Worm (Caenorhabditis elegans) whole organism, young adult: ENCODE measurements around the gene col-166.
A peak's percentile ranks its signal among the peaks of the same experiment; 100 is the strongest.

Experiments
- B0261.1 ChIP-seq: sonication (generic microtip); optimal IDR thresholded peaks from 2 replicates; lab custom pipeline; 2016; ENCODE audit warnings: mild to moderate bottlenecking, missing genetic modification characterization, moderate library complexity, missing compliant biosample characterization
- C06A6.2 ChIP-seq: fragments of 200-800 bp; sonication (Bioruptor generic); conservative IDR thresholded peaks from 2 replicates; pipeline ENCODE4 v1.3.6; 2022; ENCODE audit warnings: missing genetic modification characterization, missing compliant biosample characterization
- D2030.7 ChIP-seq: fragments of 200-800 bp; sonication (Bioruptor generic); IDR thresholded peaks from 2 replicates; pipeline ENCODE4 v1.3.6; 2022; ENCODE audit warnings: missing genetic modification reagents, missing genetic modification characterization, missing compliant biosample characterization
- F23B12.7 ChIP-seq: sonication (generic microtip); optimal IDR thresholded peaks from 2 replicates; lab custom pipeline; 2017; ENCODE audit warnings: missing genetic modification characterization, mild to moderate bottlenecking, missing compliant biosample characterization, antibody characterized with exemption, moderate library complexity; ENCODE audit not compliant: insufficient read depth
- F49E8.2 ChIP-seq: sonication (generic microtip); optimal IDR thresholded peaks from 3 replicates; lab custom pipeline; 2017; ENCODE audit warnings: missing genetic modification characterization, mild to moderate bottlenecking, missing compliant biosample characterization, antibody characterized with exemption, moderate library complexity; ENCODE audit not compliant: insufficient read depth
- F52B5.7 ChIP-seq: sonication (generic microtip); optimal IDR thresholded peaks from 2 replicates; lab custom pipeline; 2016; ENCODE audit warnings: mild to moderate bottlenecking, missing genetic modification characterization, missing compliant biosample characterization
- K12H6.12 ChIP-seq: fragments of 200-800 bp; sonication (Bioruptor generic); optimal IDR thresholded peaks from 2 replicates; lab custom pipeline; 2018; ENCODE audit warnings: mild to moderate bottlenecking, missing genetic modification characterization, missing compliant biosample characterization
- T26A5.8 ChIP-seq: sonication (generic microtip); optimal IDR thresholded peaks from 2 replicates; lab custom pipeline; 2016; ENCODE audit warnings: missing genetic modification characterization, missing compliant biosample characterization
- Y53G8AR.9 ChIP-seq: fragments of 200-800 bp; sonication (Bioruptor generic); conservative IDR thresholded peaks from 2 replicates; pipeline ENCODE4 v1.3.6; 2022; ENCODE audit warnings: missing genetic modification reagents, missing genetic modification characterization, missing compliant biosample characterization
- cebp-2 ChIP-seq: fragments of 200-800 bp; sonication (Bioruptor generic); IDR thresholded peaks from 2 replicates; pipeline ENCODE4 v1.3.6; 2022; ENCODE audit warnings: missing genetic modification characterization, missing compliant biosample characterization
- chd-7 ChIP-seq: sonication (generic microtip); optimal IDR thresholded peaks from 2 replicates; lab custom pipeline; 2016; ENCODE audit warnings: mild to moderate bottlenecking, missing genetic modification characterization, moderate library complexity, missing compliant biosample characterization
- die-1 ChIP-seq: sonication (generic microtip); optimal IDR thresholded peaks from 2 replicates; lab custom pipeline; 2016; ENCODE audit warnings: missing genotype, mild to moderate bottlenecking, missing genetic modification characterization, missing compliant biosample characterization
- dpff-1 ChIP-seq: sonication (generic microtip); optimal IDR thresholded peaks from 2 replicates; lab custom pipeline; 2017; ENCODE audit warnings: mild to moderate bottlenecking, missing genetic modification characterization, missing compliant biosample characterization
- efl-1 ChIP-seq: fragments of 150-350 bp; optimal IDR thresholded peaks from 2 replicates; lab custom pipeline; 2014; ENCODE audit warnings: missing biosample characterization, missing genetic modification reagents, missing genetic modification characterization
- egl-18 ChIP-seq: fragments of 200-800 bp; sonication (Bioruptor generic); IDR thresholded peaks from 2 replicates; pipeline ENCODE4 v1.3.6; 2022; ENCODE audit warnings: missing genetic modification reagents, missing genetic modification characterization, missing compliant biosample characterization
- fkh-3 ChIP-seq: sonication (generic microtip); optimal IDR thresholded peaks from 2 replicates; lab custom pipeline; 2016; ENCODE audit warnings: mild to moderate bottlenecking, missing genetic modification characterization, missing compliant biosample characterization
- him-1 ChIP-seq: sonication (generic microtip); optimal IDR thresholded peaks from 2 replicates; lab custom pipeline; 2016; ENCODE audit warnings: missing genotype, missing genetic modification reagents, missing genetic modification characterization, missing compliant biosample characterization
- hmg-1.2 ChIP-seq: fragments of 200-800 bp; sonication (Bioruptor generic); IDR thresholded peaks from 2 replicates; pipeline ENCODE4 v1.3.6; 2022; ENCODE audit warnings: missing genetic modification reagents, missing genetic modification characterization, missing compliant biosample characterization
- hsf-1 ChIP-seq: fragments of 200-800 bp; sonication (Bioruptor generic); IDR thresholded peaks from 2 replicates; pipeline ENCODE4 v1.3.6; 2022; ENCODE audit warnings: missing genetic modification reagents, missing genetic modification characterization, missing compliant biosample characterization
- let-526 ChIP-seq: fragments of 200-800 bp; sonication (Bioruptor generic); IDR thresholded peaks from 2 replicates; pipeline ENCODE4 v1.3.6; 2022; ENCODE audit warnings: missing genetic modification reagents, missing genetic modification characterization, missing compliant biosample characterization
- let-607 ChIP-seq, 2 experiments: fragments of 200-800 bp in 1 of 2; sonication (Bioruptor generic) in 1 of 2; sonication (generic microtip) in 1 of 2; optimal IDR thresholded peaks; 2 replicates each; lab custom pipeline; 2016 to 2018; ENCODE audit warnings: mild to moderate bottlenecking in 2 of 2, missing compliant biosample characterization in 2 of 2, missing genetic modification characterization in 2 of 2, moderate library complexity in 2 of 2, missing genotype in 1 of 2
- lin-26 ChIP-seq: fragments of 200-800 bp; sonication (Bioruptor generic); IDR thresholded peaks from 2 replicates; pipeline ENCODE4 v1.3.6; 2022; ENCODE audit warnings: missing genetic modification reagents, missing genetic modification characterization, missing compliant biosample characterization
- madf-6 ChIP-seq: fragments of 200-800 bp; sonication (Bioruptor generic); IDR thresholded peaks from 2 replicates; pipeline ENCODE4 v1.3.6; 2022; ENCODE audit warnings: missing genetic modification reagents, missing genetic modification characterization, missing compliant biosample characterization
- mel-28 ChIP-seq: sonication (generic microtip); optimal IDR thresholded peaks from 2 replicates; lab custom pipeline; 2016; ENCODE audit warnings: borderline replicate concordance, mild to moderate bottlenecking, missing genetic modification characterization, missing compliant biosample characterization
- mxl-1 ChIP-seq: sonication (generic microtip); optimal IDR thresholded peaks from 2 replicates; lab custom pipeline; 2016; ENCODE audit warnings: missing genetic modification characterization, missing compliant biosample characterization
- nfya-2 ChIP-seq: fragments of 200-800 bp; sonication (Bioruptor generic); IDR thresholded peaks from 2 replicates; pipeline ENCODE4 v1.3.6; 2022; ENCODE audit warnings: missing genetic modification reagents, missing genetic modification characterization, missing compliant biosample characterization
- nhr-120 ChIP-seq: fragments of 200-800 bp; sonication (Bioruptor generic); IDR thresholded peaks from 2 replicates; pipeline ENCODE4 v1.3.6; 2022; ENCODE audit warnings: missing genetic modification characterization, missing compliant biosample characterization
- tlf-1 ChIP-seq: fragments of 200-800 bp; sonication (Bioruptor generic); optimal IDR thresholded peaks from 2 replicates; lab custom pipeline; 2018; ENCODE audit warnings: mild to moderate bottlenecking, missing genetic modification characterization, missing compliant biosample characterization
- unc-130 ChIP-seq: sonication (generic microtip); optimal IDR thresholded peaks from 2 replicates; lab custom pipeline; 2016; ENCODE audit warnings: missing genetic modification reagents, missing genetic modification characterization, missing compliant biosample characterization
- zim-3 ChIP-seq: sonication (generic microtip); optimal IDR thresholded peaks from 2 replicates; lab custom pipeline; 2017; ENCODE audit warnings: mild to moderate bottlenecking, missing genetic modification characterization, moderate library complexity, missing compliant biosample characterization
- ztf-18 ChIP-seq: sonication (generic microtip); optimal IDR thresholded peaks from 2 replicates; lab custom pipeline; 2016; ENCODE audit warnings: missing genotype, mild to moderate bottlenecking, missing genetic modification characterization, missing compliant biosample characterization
- ztf-22 ChIP-seq: fragments of 200-800 bp; sonication (Bioruptor generic); optimal IDR thresholded peaks from 2 replicates; lab custom pipeline; 2018; ENCODE audit warnings: mild to moderate bottlenecking, missing genetic modification characterization, moderate library complexity, missing compliant biosample characterization
- ztf-28 ChIP-seq: fragments of 200-800 bp; sonication (Bioruptor generic); IDR thresholded peaks from 2 replicates; pipeline ENCODE4 v1.3.6; 2022; ENCODE audit warnings: missing genetic modification reagents, missing genetic modification characterization, missing compliant biosample characterization
- ztf-3 ChIP-seq: fragments of 200-800 bp; sonication (Bioruptor generic); optimal IDR thresholded peaks from 2 replicates; lab custom pipeline; 2018; ENCODE audit warnings: mild to moderate bottlenecking, missing genetic modification characterization, missing compliant biosample characterization

col-166 gene

ce11 chrX:6318803-6319202 is 39.0 kb downstream of the col-166 start:
- no peak for TF ChIP-seq Y53G8AR.9 (GFP tag; lab: Robert Waterston, UW)
- TF ChIP-seq ztf-18, result no peak
- TF ChIP-seq unc-130, result no peak
- no peak for TF ChIP-seq ztf-3 (GFP tag; lab: Kevin White, UChicago)
- no peak for TF ChIP-seq F23B12.7 (tag; lab: Kevin White, UChicago)
- no peak for TF ChIP-seq efl-1
- TF ChIP-seq let-607 (tag; optimal IDR thresholded peaks at IDR 0.05; lab: Kevin White, UChicago), result no peak

- TF ChIP-seq dpff-1 (tag; lab: Kevin White, UChicago), result no peak
- TF ChIP-seq B0261.1 (tag; lab: Kevin White, UChicago), result no peak
- TF ChIP-seq cebp-2 (GFP tag; lab: Robert Waterston, UW), result no peak
- no peak for TF ChIP-seq ztf-22 (GFP tag; lab: Kevin White, UChicago)
- TF ChIP-seq, all 124 proteins: peak for 0
Measured at ce11 chrX:6319546-6319945, 39.7 kb downstream of the col-166 start, which contains the start of gene chtb-3. TSS of gene chtb-3 (minus strand) at chrX:6319646.

DNA sequence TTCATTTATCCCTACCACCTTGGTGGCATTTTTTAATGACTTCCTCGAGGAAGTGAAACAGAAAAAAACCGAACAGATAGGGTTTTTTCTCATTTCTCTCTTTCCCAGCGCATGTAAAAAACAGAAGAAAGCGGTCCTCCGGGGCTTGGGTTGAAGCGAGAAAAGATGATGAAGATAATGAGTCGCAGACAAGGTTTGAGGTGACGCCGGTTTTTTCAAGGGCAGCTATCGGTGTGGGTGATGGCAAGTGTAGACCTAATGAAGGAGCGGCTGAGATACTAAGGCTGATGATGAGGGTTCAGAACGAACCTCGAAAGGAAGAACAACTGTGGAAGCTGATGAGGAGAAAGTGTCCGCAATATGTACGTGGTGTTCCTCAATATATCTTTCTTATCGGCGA is 41.1 kb downstream of the col-166 start:
- no peak for TF ChIP-seq C06A6.2 (GFP tag; lab: Robert Waterston, UW)
- 0 out of 2 replicates have a peak, but pooled peaks have one; percentile 17 for TF ChIP-seq hsf-1 (GFP tag; lab: Robert Waterston, UW)

- TF ChIP-seq let-526 (GFP tag; lab: Robert Waterston, UW) (no peak), F23B12.7 (tag; lab: Kevin White, UChicago) (no peak), egl-18 (GFP tag; lab: Robert Waterston, UW) (no peak), die-1 (tag; lab: Kevin White, UChicago) (no peak), mxl-1 (tag; lab: Kevin White, UChicago) (no peak), ztf-22 (GFP tag; lab: Kevin White, UChicago) (no peak), fkh-3 (tag; lab: Kevin White, UChicago) (no peak), tlf-1 (GFP tag; lab: Kevin White, UChicago) (no peak)
Measured at ce11 chrX:6321380-6321779, 41.6 kb downstream of the col-166 start.

DNA sequence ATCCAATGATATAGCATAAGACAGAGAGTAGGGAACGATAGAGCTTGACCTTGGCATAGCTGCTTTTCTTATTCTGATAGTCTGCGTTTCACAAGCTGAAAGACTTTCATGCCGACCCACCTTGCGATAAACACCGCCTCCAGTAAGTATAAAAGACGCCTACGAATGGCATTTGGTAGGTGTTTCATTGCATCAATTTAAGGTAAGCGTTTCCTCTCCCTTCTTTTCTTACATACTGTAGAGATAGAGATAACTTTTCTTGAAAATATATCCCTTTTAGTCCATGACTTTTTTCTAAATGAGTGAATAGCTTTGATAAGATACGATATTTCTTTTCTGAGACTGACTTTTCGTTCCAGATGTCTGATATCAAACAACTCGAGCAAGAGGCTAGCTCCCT is 43.3 kb downstream of the col-166 start, which contains the start of gene col-167:
Gene col-167, plus strand, starts transcription at position 360 of the 400 bp plus-strand sequence.
- no peak for TF ChIP-seq madf-6
- TF ChIP-seq chd-7 (tag; lab: Kevin White, UChicago), result no peak
- no peak for TF ChIP-seq nhr-120 (GFP tag; lab: Robert Waterston, UW)
- TF ChIP-seq lin-26, result no peak
- TF ChIP-seq K12H6.12, result no peak
- TF ChIP-seq zim-3 (tag; lab: Kevin White, UChicago), result no peak
- no peak for TF ChIP-seq F49E8.2 (tag; lab: Kevin White, UChicago)
- no peak for TF ChIP-seq F52B5.7 (tag; lab: Kevin White, UChicago)
- TF ChIP-seq D2030.7 (GFP tag; lab: Robert Waterston, UW), result no peak
- TF ChIP-seq mel-28 (tag; lab: Kevin White, UChicago), result no peak
- no peak for TF ChIP-seq let-607 (tag; optimal IDR thresholded peaks at IDR 0.05; lab: Kevin White, UChicago)
- no peak for TF ChIP-seq mxl-1 (tag; lab: Kevin White, UChicago)
- no peak for TF ChIP-seq hmg-1.2
- no peak for TF ChIP-seq him-1 (tag; lab: Kevin White, UChicago)
- no peak for TF ChIP-seq cebp-2 (GFP tag; lab: Robert Waterston, UW)
- no peak for TF ChIP-seq T26A5.8
- TF ChIP-seq ztf-28, result no peak
- no peak for TF ChIP-seq nfya-2 (GFP tag; lab: Robert Waterston, UW)
